Fruit fly (Drosophila melanogaster): ENCODE data around the gene CG5151.

The CG5151 gene

DNA sequence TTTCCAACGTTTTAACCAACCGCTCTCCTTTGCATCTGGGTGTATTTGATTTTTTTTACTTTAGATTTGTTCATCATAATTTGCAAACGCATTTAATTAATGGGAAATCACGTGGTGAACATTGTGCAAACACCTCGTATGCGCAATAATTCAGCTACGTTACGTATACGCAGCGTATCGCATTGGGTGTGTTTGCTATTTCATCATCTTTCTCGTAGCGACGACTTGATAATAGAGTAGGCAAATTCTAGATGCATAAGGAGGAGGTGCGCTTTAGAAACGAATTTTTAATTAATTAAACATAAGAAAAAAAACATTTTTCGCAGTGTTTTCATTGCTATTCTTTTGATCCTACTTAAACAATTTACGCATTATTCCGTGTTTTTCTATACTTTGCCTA, 10.9 kb downstream of the CG5151 start:
- TF ChIP-seq CG7372 (GFP tag; IDR thresholded peaks at IDR 0.05), result peak; percentile 74; the same call in 1 of the 2 replicates
- peak in 1 of 2 experiments; percentile 1 for TF ChIP-seq Pdp1 (GFP tag; optimal IDR thresholded peaks at IDR 0.05)
- TF ChIP-seq NC2β (GFP tag; optimal IDR thresholded peaks at IDR 0.05), result no peak
- no peak for TF ChIP-seq CG18619 (GFP tag; optimal IDR thresholded peaks at IDR 0.05)
- no peak for TF ChIP-seq Side (GFP tag; optimal IDR thresholded peaks at IDR 0.05)
- TF ChIP-seq eve (GFP tag; optimal IDR thresholded peaks at IDR 0.05), result peak in 1 of 2 experiments; percentile 55

DNA sequence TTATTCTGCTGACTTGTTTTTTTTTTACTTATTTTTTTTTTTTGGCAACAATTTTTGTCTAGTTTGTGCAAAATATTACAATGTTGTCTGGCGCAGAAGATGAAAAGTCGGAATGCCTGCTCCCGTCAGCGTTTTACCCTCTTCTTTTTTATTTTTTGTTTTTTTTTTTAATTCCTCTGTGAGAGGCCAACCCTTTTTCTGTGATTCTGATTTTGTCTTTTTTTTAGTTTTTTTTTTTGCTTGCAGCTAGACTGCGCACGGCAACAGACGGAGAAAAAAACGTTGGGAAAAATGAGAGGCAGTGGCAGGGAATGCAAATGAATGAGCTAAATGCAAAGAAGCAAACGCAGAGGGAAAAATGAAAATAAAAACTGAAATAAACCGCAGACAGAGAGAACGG, 11.4 kb downstream of the CG5151 start:
- TF ChIP-seq CG10959 (GFP tag; IDR thresholded peaks at IDR 0.05), result no peak
- TF ChIP-seq E2f1 (GFP tag; IDR thresholded peaks at IDR 0.05), result no peak
- no peak for TF ChIP-seq CG8765 (GFP tag; IDR thresholded peaks at IDR 0.05)
- TF ChIP-seq Hr51 (GFP tag; optimal IDR thresholded peaks at IDR 0.05), result no peak
- TF ChIP-seq repo (GFP tag; optimal IDR thresholded peaks at IDR 0.05), result no peak
- peak; percentile 54; the same call in 1 of the 2 replicates for TF ChIP-seq Drgx (GFP tag; IDR thresholded peaks at IDR 0.05)
- TF ChIP-seq CG3726 (GFP tag; IDR thresholded peaks at IDR 0.05), result no peak
- peak in 1 of 2 experiments; percentile 10 for TF ChIP-seq bsh (GFP tag; optimal IDR thresholded peaks at IDR 0.05)
- TF ChIP-seq stc (GFP tag; IDR thresholded peaks at IDR 0.05), result no peak
- TF ChIP-seq CG17186 (GFP tag; optimal IDR thresholded peaks at IDR 0.05), result no peak
- TF ChIP-seq onecut (GFP tag; IDR thresholded peaks at IDR 0.05), result no peak
- TF ChIP-seq CG11696 (GFP tag; IDR thresholded peaks at IDR 0.05), result no peak
- TF ChIP-seq pita (GFP tag; optimal IDR thresholded peaks at IDR 0.05), result no peak
- TF ChIP-seq ken (GFP tag; IDR thresholded peaks at IDR 0.05), result no peak
- TF ChIP-seq Sry-δ (GFP tag; optimal IDR thresholded peaks at IDR 0.05), result no peak
- TF ChIP-seq Fer2 (tag; optimal IDR thresholded peaks at IDR 0.05), result no peak
- TF ChIP-seq D19B (GFP tag; optimal IDR thresholded peaks at IDR 0.05), result no peak
- peak; percentile 64 for TF ChIP-seq nom (GFP tag; optimal IDR thresholded peaks at IDR 0.05)
- TF ChIP-seq CG6854 (GFP tag; optimal IDR thresholded peaks at IDR 0.05), result no peak
- TF ChIP-seq CG16813 (GFP tag; IDR thresholded peaks at IDR 0.05; ENCODE audit: partially characterized antibody), result no peak

DNA sequence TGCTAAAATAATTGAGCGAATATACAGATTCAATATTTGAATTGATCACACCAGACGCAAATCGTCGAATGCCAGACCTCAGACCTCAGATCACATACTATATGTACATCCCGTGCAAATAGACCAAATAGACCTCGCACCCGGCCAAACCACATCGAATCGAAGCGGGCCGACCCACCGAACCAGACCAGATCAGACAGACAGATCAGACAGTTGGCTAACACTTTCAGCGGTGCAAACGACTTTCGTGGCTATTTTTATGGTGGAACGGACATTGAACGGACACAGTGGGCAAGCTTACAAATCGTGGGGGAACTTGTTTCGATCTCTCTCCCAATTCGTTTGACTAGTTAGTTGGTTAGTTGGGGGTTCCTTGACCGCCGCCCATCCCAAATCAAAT, 12.8 kb downstream of the CG5151 start:
- TF ChIP-seq Deaf1 (tag; optimal IDR thresholded peaks at IDR 0.05) (no peak), CG13894 (tag; optimal IDR thresholded peaks at IDR 0.05) (peak; percentile 18), pan (optimal IDR thresholded peaks at IDR 0.05) (no peak), pan (GFP tag; optimal IDR thresholded peaks at IDR 0.05 in 1 of 2, IDR thresholded peaks at IDR 0.05 in 1 of 2) (peak in 1 of 2 experiments; percentile 17), cwo (GFP tag; optimal IDR thresholded peaks at IDR 0.05) (peak; percentile 20), CG8290 (GFP tag; optimal IDR thresholded peaks at IDR 0.05) (no peak), CG8290 (tag; optimal IDR thresholded peaks at IDR 0.05) (peak in 1 of 2 experiments; percentile 9), rib (GFP tag; IDR thresholded peaks at IDR 0.05) (no peak), Med (GFP tag) (peak; percentile 76), Drgx (GFP tag; IDR thresholded peaks at IDR 0.05) (peak; percentile 15; the same call in 1 of the 2 replicates), CG12769 (tag; optimal IDR thresholded peaks at IDR 0.05) (peak; percentile 71)

DNA sequence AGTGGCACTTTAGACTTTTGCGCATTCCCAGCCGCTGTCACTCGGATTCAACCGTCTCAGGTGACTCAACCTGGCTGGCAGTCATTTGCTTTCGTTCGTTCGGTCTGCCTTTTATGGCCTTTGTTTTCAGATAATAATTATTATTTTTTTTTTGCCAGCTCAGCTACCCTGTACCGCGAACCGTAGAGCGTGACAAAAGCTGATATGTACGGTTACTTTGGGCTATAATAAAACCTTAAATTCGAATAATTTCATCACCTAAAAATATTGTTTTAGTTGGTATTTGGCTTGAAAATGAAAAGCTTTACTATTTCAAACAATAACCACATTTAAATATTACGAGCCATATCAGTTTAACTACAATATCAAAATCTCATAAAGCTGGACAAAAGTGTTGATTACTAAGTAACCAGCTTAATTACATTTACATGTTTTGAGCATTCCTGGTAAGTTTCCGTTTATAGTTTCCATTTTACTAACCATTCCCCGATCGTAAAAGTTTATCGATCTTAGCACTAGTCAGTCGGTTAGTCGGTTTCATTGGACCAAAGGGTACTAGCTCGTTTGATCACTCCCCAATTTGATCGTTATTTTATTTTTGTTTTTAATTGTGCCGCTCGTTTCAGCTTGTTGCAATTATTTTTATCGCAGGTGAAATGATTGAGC, 13.5 kb downstream of the CG5151 start:
- TF ChIP-seq Ets65A (GFP tag) (peak; percentile 35), zfh2 (GFP tag; optimal IDR thresholded peaks at IDR 0.05) (no peak), mld (GFP tag; IDR thresholded peaks at IDR 0.05; ENCODE audit: partially characterized antibody) (no peak), Dref (GFP tag; IDR thresholded peaks at IDR 0.05) (no peak), CG4282 (GFP tag; optimal IDR thresholded peaks at IDR 0.05) (no peak), CG18011 (GFP tag; optimal IDR thresholded peaks at IDR 0.05) (peak; percentile 86), ap (GFP tag; IDR thresholded peaks at IDR 0.05) (no peak), gcm (GFP tag; optimal IDR thresholded peaks at IDR 0.05) (no peak), D19B (GFP tag; optimal IDR thresholded peaks at IDR 0.05) (peak; percentile 85), BtbVII (GFP tag; optimal IDR thresholded peaks at IDR 0.05) (no peak), CG17359 (tag; optimal IDR thresholded peaks at IDR 0.05) (peak; percentile 2), Elba2 (GFP tag; optimal IDR thresholded peaks at IDR 0.05) (no peak), Dbx (GFP tag; IDR thresholded peaks at IDR 0.05) (no peak), nom (GFP tag; optimal IDR thresholded peaks at IDR 0.05) (no peak)
